Fruit fly (Drosophila melanogaster): ENCODE measurements around the gene LManI.
A peak's percentile ranks its signal among the peaks of the same experiment; 100 is the strongest.

Gene LManI

DNA sequence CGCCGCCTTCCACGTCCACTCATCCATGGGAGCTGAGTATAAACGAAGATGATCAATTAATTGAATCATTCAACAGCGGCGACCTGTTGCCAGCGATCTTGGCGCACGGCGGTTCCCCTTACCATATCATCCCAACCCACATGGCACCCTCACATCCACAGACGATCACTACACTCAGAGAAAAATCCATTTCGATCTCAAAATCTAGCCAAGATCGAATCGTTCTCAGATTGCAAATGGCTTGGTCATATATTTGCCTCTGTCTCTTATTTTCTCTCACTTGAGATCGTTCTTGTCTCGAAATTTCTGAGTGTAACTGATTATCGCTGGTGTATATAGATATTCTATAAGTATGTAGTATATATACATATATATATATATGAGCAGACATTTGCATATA, 11.3 kb upstream of the LManI start (continued):
- TF ChIP-seq Fer2 (tag; optimal IDR thresholded peaks at IDR 0.05) = peak; percentile 25
- peak; percentile 12 for TF ChIP-seq D19B (GFP tag; optimal IDR thresholded peaks at IDR 0.05)
- TF ChIP-seq CoRest (tag; optimal IDR thresholded peaks at IDR 0.05) = peak; percentile 63
- TF ChIP-seq CG2875 (GFP tag; optimal IDR thresholded peaks at IDR 0.05) = peak; percentile 24
- TF ChIP-seq Hey (tag; optimal IDR thresholded peaks at IDR 0.05) = no peak
- TF ChIP-seq CG9609 (GFP tag; optimal IDR thresholded peaks at IDR 0.05) = no peak
- no peak for TF ChIP-seq ro (GFP tag; IDR thresholded peaks at IDR 0.05)
- no peak for TF ChIP-seq Doc3 (GFP tag; IDR thresholded peaks at IDR 0.05; ENCODE audit: partially characterized antibody)
- TF ChIP-seq dati (GFP tag; IDR thresholded peaks at IDR 0.05) = peak; percentile 56; the same call in 1 of the 2 replicates
- peak; percentile 33 for TF ChIP-seq fd3F (GFP tag; optimal IDR thresholded peaks at IDR 0.05)
- 0 out of 2 replicates have a peak, but pooled peaks have one; percentile 9 for TF ChIP-seq Nf-YA (GFP tag; IDR thresholded peaks at IDR 0.05)
- peak; percentile 82 for TF ChIP-seq CG32532 (GFP tag; IDR thresholded peaks at IDR 0.05)
- TF ChIP-seq CG4617 (GFP tag; optimal IDR thresholded peaks at IDR 0.05; ENCODE audit: borderline replicate concordance) = no peak
- TF ChIP-seq fd64A (GFP tag; optimal IDR thresholded peaks at IDR 0.05) = no peak
- peak; percentile 72 for TF ChIP-seq CG15269 (tag; optimal IDR thresholded peaks at IDR 0.05)
- TF ChIP-seq vnd (GFP tag; IDR thresholded peaks at IDR 0.05; ENCODE audit: partially characterized antibody) = no peak
- TF ChIP-seq sisA (GFP tag; IDR thresholded peaks at IDR 0.05) = peak; percentile 56
- TF ChIP-seq CG42726 (GFP tag; IDR thresholded peaks at IDR 0.05; ENCODE audit: partially characterized antibody) = no peak
- 0 out of 2 replicates have a peak, but pooled peaks have one; percentile 24 for TF ChIP-seq stc (GFP tag; IDR thresholded peaks at IDR 0.05)
- TF ChIP-seq CG12155 (GFP tag; optimal IDR thresholded peaks at IDR 0.05) = peak; percentile 10
- peak; percentile 51; the same call in 1 of the 3 replicates for TF ChIP-seq so (GFP tag; IDR thresholded peaks at IDR 0.05)
- no peak for TF ChIP-seq HLH4C (GFP tag; IDR thresholded peaks at IDR 0.05; ENCODE audit: partially characterized antibody)
- peak; percentile 18 for TF ChIP-seq Six4 (GFP tag; optimal IDR thresholded peaks at IDR 0.05)
- no peak for TF ChIP-seq CG6272 (GFP tag; IDR thresholded peaks at IDR 0.05)
- peak; percentile 75 for TF ChIP-seq HLH3B (GFP tag; IDR thresholded peaks at IDR 0.05)
- peak; percentile 61 for TF ChIP-seq HHEX (GFP tag; optimal IDR thresholded peaks at IDR 0.05)
- 0 out of 3 replicates have a peak, but pooled peaks have one; percentile 46 for TF ChIP-seq Optix (GFP tag; IDR thresholded peaks at IDR 0.05)
- peak; percentile 34 for TF ChIP-seq CG17568 (GFP tag; optimal IDR thresholded peaks at IDR 0.05)
- TF ChIP-seq mirr (GFP tag; optimal IDR thresholded peaks at IDR 0.05) = peak; percentile 30
- no peak for TF ChIP-seq Max (GFP tag; optimal IDR thresholded peaks at IDR 0.05)
- no peak for TF ChIP-seq grn (GFP tag; optimal IDR thresholded peaks at IDR 0.05)
- peak; percentile 2 for TF ChIP-seq gcm (GFP tag; optimal IDR thresholded peaks at IDR 0.05)
- TF ChIP-seq da (GFP tag; optimal IDR thresholded peaks at IDR 0.05) = no peak
- peak; percentile 47 for TF ChIP-seq CG18599 (GFP tag; optimal IDR thresholded peaks at IDR 0.05)
- no peak for TF ChIP-seq fru (optimal IDR thresholded peaks at IDR 0.05)
- TF ChIP-seq bigmax (GFP tag; optimal IDR thresholded peaks at IDR 0.05) = no peak
- TF ChIP-seq CG1024 (GFP tag; IDR thresholded peaks at IDR 0.05) = peak; percentile 21; the same call in 1 of the 2 replicates
- no peak for TF ChIP-seq CG34224 (GFP tag; IDR thresholded peaks at IDR 0.05; ENCODE audit: partially characterized antibody)
- TF ChIP-seq CG10979 (tag; optimal IDR thresholded peaks at IDR 0.05) = peak; percentile 44
- no peak; the same call in 1 of the 2 replicates for TF ChIP-seq CkIIα-i1 (GFP tag; IDR thresholded peaks at IDR 0.05)
- TF ChIP-seq CG30431 (GFP tag; optimal IDR thresholded peaks at IDR 0.05) = peak; percentile 8
- no peak for TF ChIP-seq D (optimal IDR thresholded peaks at IDR 0.05)
- peak; percentile 26 for TF ChIP-seq D (GFP tag; optimal IDR thresholded peaks at IDR 0.05)
- no peak for TF ChIP-seq CG8089 (GFP tag; optimal IDR thresholded peaks at IDR 0.05)
- TF ChIP-seq CG3838 (GFP tag; optimal IDR thresholded peaks at IDR 0.05) = no peak
- TF ChIP-seq CG1529 (GFP tag; optimal IDR thresholded peaks at IDR 0.05) = no peak
- TF ChIP-seq kay (GFP tag; optimal IDR thresholded peaks at IDR 0.05) = peak; percentile 41
- TF ChIP-seq Dref (GFP tag; IDR thresholded peaks at IDR 0.05) = no peak
- peak; percentile 61 for TF ChIP-seq Xbp1 (GFP tag; optimal IDR thresholded peaks at IDR 0.05)
- TF ChIP-seq caup (GFP tag; optimal IDR thresholded peaks at IDR 0.05; ENCODE audit: severe bottlenecking) = peak; percentile 45
- TF ChIP-seq CG8388 (GFP tag; optimal IDR thresholded peaks at IDR 0.05) = peak; percentile 25

Data from whole organism, embryonic.